Worm (Caenorhabditis elegans) whole organism, mixed stage, embryonic: ENCODE measurements around the gene R07E4.5.

Source experiments
- M03D4.4 ChIP-seq: sonication (generic microtip); optimal IDR thresholded peaks from 2 replicates; lab custom pipeline; 2017; ENCODE audit warnings: mild to moderate bottlenecking, missing genetic modification characterization, missing compliant biosample characterization
- bed-3 ChIP-seq: fragments of 200-800 bp; sonication (Bioruptor generic); optimal IDR thresholded peaks from 3 replicates; lab custom pipeline; 2018; ENCODE audit warnings: mild to moderate bottlenecking, missing genetic modification characterization, moderate library complexity, missing compliant biosample characterization
- ceh-39 ChIP-seq: fragments of 150-350 bp; optimal IDR thresholded peaks from 2 replicates; lab custom pipeline; 2014; ENCODE audit warnings: missing biosample characterization, missing genetic modification characterization
- ceh-43 ChIP-seq: fragments of 200-800 bp; sonication (Bioruptor generic); optimal IDR thresholded peaks from 2 replicates; lab custom pipeline; 2018; ENCODE audit warnings: mild to moderate bottlenecking, missing genetic modification characterization, moderate library complexity, missing compliant biosample characterization
- ceh-83 ChIP-seq: fragments of 200-800 bp; sonication (Bioruptor generic); optimal IDR thresholded peaks from 2 replicates; lab custom pipeline; 2018; ENCODE audit warnings: mild to moderate bottlenecking, missing genetic modification characterization, missing compliant biosample characterization
- ces-1 ChIP-seq: fragments of 150-350 bp; optimal IDR thresholded peaks from 2 replicates; lab custom pipeline; 2014; ENCODE audit warnings: missing biosample characterization, missing genetic modification reagents, missing genetic modification characterization
- cnd-1 ChIP-seq: fragments of 200-800 bp; sonication (Bioruptor generic); optimal IDR thresholded peaks from 2 replicates; lab custom pipeline; 2018; ENCODE audit warnings: mild to moderate bottlenecking, missing genetic modification characterization, missing compliant biosample characterization
- drap-1 ChIP-seq: fragments of 200-800 bp; sonication (Bioruptor generic); optimal IDR thresholded peaks from 3 replicates; lab custom pipeline; 2018; ENCODE audit warnings: mild to moderate bottlenecking, missing genetic modification characterization, missing compliant biosample characterization
- elt-1 ChIP-seq: sonication (generic microtip); optimal IDR thresholded peaks from 2 replicates; lab custom pipeline; 2017; ENCODE audit warnings: missing genetic modification characterization, mild to moderate bottlenecking, missing compliant biosample characterization, antibody characterized with exemption, moderate library complexity, borderline replicate concordance; ENCODE audit not compliant: insufficient read depth
- elt-3 ChIP-seq: fragments of 150-350 bp; optimal IDR thresholded peaks from 2 replicates; lab custom pipeline; 2014; ENCODE audit warnings: missing biosample characterization, missing genetic modification characterization
- flh-1 ChIP-seq: fragments of 200-800 bp; sonication (Bioruptor generic); optimal IDR thresholded peaks from 2 replicates; lab custom pipeline; 2018; ENCODE audit warnings: mild to moderate bottlenecking, missing genetic modification characterization, moderate library complexity, missing compliant biosample characterization
- ham-2 ChIP-seq: fragments of 200-800 bp; sonication (Bioruptor generic); optimal IDR thresholded peaks from 2 replicates; lab custom pipeline; 2018; ENCODE audit warnings: mild to moderate bottlenecking, missing genetic modification characterization, missing compliant biosample characterization
- hlh-1 ChIP-seq: fragments of 150-350 bp; optimal IDR thresholded peaks from 2 replicates; lab custom pipeline; 2014; ENCODE audit warnings: missing biosample characterization, missing genetic modification reagents, missing genetic modification characterization
- lin-13 ChIP-seq: fragments of 150-350 bp; optimal IDR thresholded peaks from 2 replicates; lab custom pipeline; 2014; ENCODE audit warnings: missing biosample characterization, missing genetic modification characterization
- lin-32 ChIP-seq: fragments of 200-800 bp; sonication (Bioruptor generic); optimal IDR thresholded peaks from 2 replicates; lab custom pipeline; 2018; ENCODE audit warnings: mild to moderate bottlenecking, missing genetic modification characterization, missing compliant biosample characterization
- mab-5 ChIP-seq: fragments of 150-350 bp; optimal IDR thresholded peaks from 2 replicates; lab custom pipeline; 2014; ENCODE audit warnings: missing biosample characterization, missing genetic modification characterization
- mep-1 ChIP-seq: fragments of 150-350 bp; optimal IDR thresholded peaks from 2 replicates; lab custom pipeline; 2017; ENCODE audit warnings: missing biosample characterization, missing genetic modification reagents, missing genetic modification characterization, inconsistent platforms
- mls-2 ChIP-seq: sonication (generic microtip); optimal IDR thresholded peaks from 2 replicates; lab custom pipeline; 2016; ENCODE audit warnings: mild to moderate bottlenecking, missing genetic modification characterization, moderate library complexity, missing compliant biosample characterization
- nhr-12 ChIP-seq: fragments of 150-350 bp; optimal IDR thresholded peaks from 2 replicates; lab custom pipeline; 2014; ENCODE audit warnings: missing biosample characterization, missing genetic modification characterization
- nhr-2 ChIP-seq: fragments of 150-350 bp; optimal IDR thresholded peaks from 2 replicates; lab custom pipeline; 2014; ENCODE audit warnings: missing biosample characterization, missing genetic modification characterization
- nhr-237 ChIP-seq: fragments of 150-350 bp; optimal IDR thresholded peaks from 2 replicates; lab custom pipeline; 2014; ENCODE audit warnings: missing biosample characterization, missing genetic modification characterization
- nhr-28 ChIP-seq: fragments of 150-350 bp; optimal IDR thresholded peaks from 2 replicates; lab custom pipeline; 2014; ENCODE audit warnings: missing biosample characterization, missing genetic modification characterization
- pha-4 ChIP-seq: fragments of 150-350 bp; optimal IDR thresholded peaks from 2 replicates; lab custom pipeline; 2018; ENCODE audit warnings: missing biosample characterization, missing genetic modification reagents, missing genetic modification characterization
- sem-2 ChIP-seq: fragments of 200-800 bp; sonication (Bioruptor generic); optimal IDR thresholded peaks from 2 replicates; lab custom pipeline; 2018; ENCODE audit warnings: mild to moderate bottlenecking, missing genetic modification characterization, missing compliant biosample characterization
- snpc-4 ChIP-seq: fragments of 150-350 bp; optimal IDR thresholded peaks from 2 replicates; lab custom pipeline; 2014; ENCODE audit warnings: missing biosample characterization, missing genetic modification characterization
- sptf-1 ChIP-seq: sonication (generic microtip); optimal IDR thresholded peaks from 2 replicates; lab custom pipeline; 2017; ENCODE audit warnings: mild to moderate bottlenecking, missing genetic modification characterization, moderate library complexity, missing compliant biosample characterization
- tbx-8 ChIP-seq: fragments of 200-800 bp; sonication (Bioruptor generic); optimal IDR thresholded peaks from 2 replicates; lab custom pipeline; 2018; ENCODE audit warnings: mild to moderate bottlenecking, missing genetic modification characterization, moderate library complexity, missing compliant biosample characterization
- unc-39 ChIP-seq: fragments of 150-350 bp; optimal IDR thresholded peaks from 2 replicates; lab custom pipeline; 2014; ENCODE audit warnings: missing biosample characterization, missing genetic modification characterization
- unc-62 ChIP-seq: fragments of 150-350 bp; optimal IDR thresholded peaks from 2 replicates; lab custom pipeline; 2014; ENCODE audit warnings: missing biosample characterization, missing genetic modification reagents, missing genetic modification characterization
- zip-8 ChIP-seq: fragments of 150-350 bp; optimal IDR thresholded peaks from 2 replicates; lab custom pipeline; 2014; ENCODE audit warnings: missing biosample characterization, missing genetic modification characterization
- ztf-11 ChIP-seq: fragments of 150-350 bp; optimal IDR thresholded peaks from 2 replicates; lab custom pipeline; 2014; ENCODE audit warnings: missing biosample characterization, missing genetic modification characterization

Gene R07E4.5

DNA sequence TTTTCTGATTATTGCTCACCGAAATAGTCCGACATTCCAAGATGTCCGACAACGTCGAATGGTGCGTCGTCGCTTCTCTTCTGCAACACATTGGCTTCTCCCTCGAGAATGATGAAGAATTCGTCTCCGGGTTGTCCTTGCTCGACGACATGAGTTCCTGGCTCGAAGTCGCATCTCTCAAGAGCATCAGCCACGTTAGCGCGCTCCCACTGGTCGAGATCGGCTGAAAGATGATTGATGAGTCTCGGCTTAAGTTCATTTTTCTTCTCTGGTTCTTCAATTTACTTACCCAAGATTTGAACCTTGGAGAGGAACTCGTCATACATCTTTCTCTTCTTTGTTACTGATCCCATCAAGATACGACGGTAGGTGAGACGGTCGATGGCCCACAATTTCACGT lies 19.2 kb upstream of the R07E4.5 start:
- TF ChIP-seq elt-3 (tag; lab: Kevin White, UChicago) (no peak), lin-32 (GFP tag; lab: Kevin White, UChicago) (no peak), mep-1 (no peak), mls-2 (tag; lab: Kevin White, UChicago) (no peak), M03D4.4 (tag; lab: Kevin White, UChicago) (no peak), ceh-39 (tag; lab: Kevin White, UChicago) (no peak), pha-4 (no peak), unc-62 (no peak), sptf-1 (no peak), cnd-1 (no peak), lin-13 (no peak), zip-8 (tag; lab: Kevin White, UChicago) (no peak), hlh-1 (no peak), nhr-12 (tag; lab: Kevin White, UChicago) (no peak), unc-39 (tag; lab: Kevin White, UChicago) (no peak), ces-1 (GFP tag; lab: Kevin White, UChicago) (no peak)

- TF ChIP-seq lin-32 (GFP tag; lab: Kevin White, UChicago) (no peak), nhr-237 (tag; lab: Kevin White, UChicago) (no peak), sptf-1 (no peak), tbx-8 (no peak), snpc-4 (tag; lab: Kevin White, UChicago) (no peak), zip-8 (tag; lab: Kevin White, UChicago) (no peak), bed-3 (GFP tag; lab: Kevin White, UChicago) (no peak)
Measured at ce11 chrX:5962560-5962959, 9.6 kb upstream of the R07E4.5 start.

DNA sequence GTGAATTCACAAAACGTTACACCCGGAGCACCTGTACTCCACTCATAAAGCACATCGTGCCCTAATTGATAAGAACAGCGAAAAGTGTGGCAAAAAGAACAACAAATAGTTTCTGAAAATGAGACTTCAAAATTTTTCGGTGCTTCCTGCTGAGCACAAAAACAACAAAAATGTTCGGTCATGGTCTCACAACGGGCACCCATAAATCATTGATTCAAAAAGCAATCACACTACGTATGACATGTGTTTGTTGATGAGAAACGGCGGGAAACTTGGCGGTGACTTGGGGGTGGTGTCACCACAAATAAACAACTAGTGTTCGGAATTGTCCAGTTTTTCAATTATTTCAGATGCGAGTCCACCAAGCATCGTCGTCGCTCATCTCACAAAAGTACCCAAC lies 7.9 kb upstream of the R07E4.5 start:
- TF ChIP-seq nhr-12 (tag; lab: Kevin White, UChicago) (no peak), ceh-39 (tag; lab: Kevin White, UChicago) (no peak), zip-8 (tag; lab: Kevin White, UChicago) (no peak), unc-62 (no peak), lin-32 (GFP tag; lab: Kevin White, UChicago) (no peak), mls-2 (tag; lab: Kevin White, UChicago) (no peak), mep-1 (no peak), flh-1 (GFP tag; lab: Kevin White, UChicago) (no peak), ceh-43 (GFP tag; lab: Kevin White, UChicago) (no peak), tbx-8 (no peak), drap-1 (no peak), ceh-83 (GFP tag; lab: Kevin White, UChicago) (no peak), nhr-2 (tag; lab: Kevin White, UChicago) (no peak)

DNA sequence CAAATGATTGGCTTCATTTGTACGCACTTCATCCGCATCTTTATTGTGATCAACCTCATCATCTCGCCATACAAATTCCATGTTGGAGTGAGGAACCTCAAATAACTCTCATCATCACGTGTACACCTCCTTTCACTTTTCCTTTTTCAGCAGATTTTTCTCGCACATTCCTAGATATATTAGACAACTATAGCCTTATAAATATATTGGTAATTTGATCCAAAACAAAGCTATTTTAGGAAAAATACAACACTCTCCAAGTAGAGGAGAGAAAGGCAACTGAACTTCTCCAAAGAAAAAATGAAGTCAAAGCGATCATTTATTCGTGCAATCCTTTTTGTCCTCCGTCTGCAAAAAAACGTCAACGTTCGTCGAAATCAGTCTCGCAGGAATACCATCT lies 5.8 kb upstream of the R07E4.5 start, which contains the start of gene R07E4.1:
R07E4.1 (plus strand) TSS at position 301 of the 400 bp plus-strand sequence.
- TF ChIP-seq unc-62 (no peak), nhr-237 (tag; lab: Kevin White, UChicago) (no peak), zip-8 (tag; lab: Kevin White, UChicago) (no peak)

- no peak for TF ChIP-seq ham-2
- peak; percentile 39 for TF ChIP-seq ces-1 (GFP tag; lab: Kevin White, UChicago)
- TF ChIP-seq nhr-2 (tag; lab: Kevin White, UChicago), result no peak
- no peak for TF ChIP-seq bed-3 (GFP tag; lab: Kevin White, UChicago)
- TF ChIP-seq tbx-8, result no peak
- no peak for TF ChIP-seq nhr-12 (tag; lab: Kevin White, UChicago)
- no peak for TF ChIP-seq elt-1 (tag; lab: Kevin White, UChicago)
- no peak for TF ChIP-seq sem-2 (GFP tag; lab: Kevin White, UChicago)
- TF ChIP-seq, all 35 proteins: peak for 1
Measured at ce11 chrX:5956130-5956529, 3.2 kb upstream of the R07E4.5 start.

DNA sequence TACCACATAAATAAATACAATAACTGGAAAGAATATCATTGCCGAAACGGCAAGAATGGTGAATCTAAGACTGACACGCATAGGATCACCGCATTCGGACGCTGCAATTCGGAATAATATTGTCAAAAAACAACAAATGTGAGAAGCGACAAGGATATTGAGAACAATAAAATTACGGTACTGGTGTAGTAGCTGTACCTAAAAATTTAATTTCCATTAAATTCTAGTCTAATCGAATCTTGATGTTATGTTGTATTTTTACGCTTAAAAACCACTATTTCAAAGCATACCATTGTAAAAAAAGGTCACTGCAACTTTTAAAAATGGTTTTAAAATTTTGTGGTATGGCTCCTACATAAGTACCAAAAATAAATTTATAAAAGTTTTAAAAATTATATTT lies 4.2 kb downstream of the R07E4.5 start, which contains the start of gene mig-23:
mig-23 (minus strand) TSS at position 101 of the 400 bp plus-strand sequence.
- TF ChIP-seq unc-62 (no peak), nhr-28 (tag; lab: Kevin White, UChicago) (no peak), ces-1 (GFP tag; lab: Kevin White, UChicago) (no peak), lin-32 (GFP tag; lab: Kevin White, UChicago) (no peak), nhr-237 (tag; lab: Kevin White, UChicago) (no peak), unc-39 (tag; lab: Kevin White, UChicago) (no peak), hlh-1 (no peak), ztf-11 (tag; lab: Kevin White, UChicago) (no peak), sem-2 (GFP tag; lab: Kevin White, UChicago) (no peak), drap-1 (no peak), mab-5 (tag; lab: Kevin White, UChicago) (no peak), lin-13 (no peak), pha-4 (no peak)
